Fruit fly (Drosophila melanogaster) whole organism, embryonic: ENCODE results near the gene Trf5.

Experiments used
- Asciz ChIP-seq: fragments of 200-800 bp; sonication (Bioruptor generic); optimal IDR thresholded peaks from 2 replicates; lab custom pipeline; 2017; ENCODE audit warnings: missing biosample characterization, mild to moderate bottlenecking, missing genetic modification characterization, missing genetic modification reagents
- B-H2 ChIP-seq: fragments of 200-800 bp; sonication (Bioruptor generic); optimal IDR thresholded peaks from 2 replicates; lab custom pipeline; 2018; ENCODE audit warnings: missing biosample characterization, mild to moderate bottlenecking, missing genetic modification characterization
- Bgb ChIP-seq: fragments of 200-800 bp; sonication (Bioruptor generic); IDR thresholded peaks from 2 replicates; pipeline ENCODE4 v1.3.6; 2022; ENCODE audit warnings: missing biosample characterization, missing genetic modification characterization; ENCODE audit not compliant: partially characterized antibody
- CG10543 ChIP-seq: fragments of 200-800 bp; sonication (Bioruptor generic); optimal IDR thresholded peaks from 3 replicates; lab custom pipeline; 2017; ENCODE audit warnings: missing biosample characterization, mild to moderate bottlenecking, missing genetic modification characterization, moderate library complexity
- CG10979 ChIP-seq: fragments of 200-800 bp; sonication (Bioruptor generic); optimal IDR thresholded peaks from 2 replicates; lab custom pipeline; 2018; ENCODE audit warnings: missing biosample characterization, mild to moderate bottlenecking, missing genetic modification characterization, moderate library complexity
- CG11504 ChIP-seq: fragments of 200-800 bp; sonication (Bioruptor generic); optimal IDR thresholded peaks from 3 replicates; lab custom pipeline; 2019; ENCODE audit warnings: missing biosample characterization, mild to moderate bottlenecking, missing genetic modification characterization, moderate library complexity
- CG12769 ChIP-seq: fragments of 200-800 bp; sonication (Bioruptor generic); optimal IDR thresholded peaks from 2 replicates; lab custom pipeline; 2019; ENCODE audit warnings: missing biosample characterization, mild to moderate bottlenecking, missing genetic modification characterization, moderate library complexity
- CG15011 ChIP-seq: fragments of 200-800 bp; sonication (Bioruptor generic); optimal IDR thresholded peaks from 3 replicates; lab custom pipeline; 2018; ENCODE audit warnings: missing biosample characterization, mild to moderate bottlenecking, missing genetic modification characterization
- CG17328 ChIP-seq: fragments of 200-800 bp; sonication (Bioruptor generic); IDR thresholded peaks from 2 replicates; pipeline ENCODE4 v1.3.6; 2022; ENCODE audit warnings: missing biosample characterization, missing genetic modification characterization
- CG17359 ChIP-seq: fragments of 200-800 bp; sonication (Bioruptor generic); optimal IDR thresholded peaks from 3 replicates; lab custom pipeline; 2018; ENCODE audit warnings: missing biosample characterization, mild to moderate bottlenecking, missing genetic modification characterization, moderate library complexity
- CG17568 ChIP-seq: fragments of 200-800 bp; sonication (Bioruptor generic); optimal IDR thresholded peaks from 2 replicates; lab custom pipeline; 2018; ENCODE audit warnings: missing biosample characterization, mild to moderate bottlenecking, missing genetic modification characterization, moderate library complexity
- CG17829 ChIP-seq: fragments of 200-800 bp; optimal IDR thresholded peaks from 2 replicates; lab custom pipeline; 2019; ENCODE audit warnings: missing biosample characterization, mild to moderate bottlenecking, missing genetic modification characterization, moderate library complexity
- CG3407 ChIP-seq: fragments of 200-800 bp; sonication (Bioruptor generic); optimal IDR thresholded peaks from 2 replicates; lab custom pipeline; 2018; ENCODE audit warnings: missing biosample characterization, mild to moderate bottlenecking, missing genetic modification characterization
- CG4360 ChIP-seq: fragments of 200-800 bp; sonication (Bioruptor generic); IDR thresholded peaks from 2 replicates; pipeline ENCODE4 v1.3.6; 2022; ENCODE audit warnings: missing biosample characterization, missing genetic modification characterization
- CG6175 ChIP-seq: fragments of 200-800 bp; sonication (Bioruptor generic); IDR thresholded peaks from 3 replicates; pipeline ENCODE4 v1.3.6; 2022; ENCODE audit warnings: missing biosample characterization, missing genetic modification characterization
- CG6854 ChIP-seq: fragments of 200-800 bp; sonication (Bioruptor generic); optimal IDR thresholded peaks from 3 replicates; lab custom pipeline; 2017; ENCODE audit warnings: missing biosample characterization, mild to moderate bottlenecking, missing genetic modification characterization
- CG7372 ChIP-seq: fragments of 200-800 bp; sonication (Bioruptor generic); IDR thresholded peaks from 2 replicates; pipeline ENCODE4 v1.3.6; 2022; ENCODE audit warnings: missing biosample characterization, missing genetic modification characterization
- CTCF ChIP-seq: fragments of 200-800 bp; sonication (Bioruptor generic); optimal IDR thresholded peaks from 2 replicates; lab custom pipeline; 2017; ENCODE audit warnings: missing biosample characterization, mild to moderate bottlenecking, missing genetic modification characterization, moderate library complexity
- CoRest ChIP-seq: fragments of 200-800 bp; sonication (Bioruptor generic); optimal IDR thresholded peaks from 3 replicates; lab custom pipeline; 2018; ENCODE audit warnings: missing biosample characterization, mild to moderate bottlenecking, missing genetic modification characterization, moderate library complexity
- D19B ChIP-seq: fragments of 200-800 bp; sonication (Bioruptor generic); optimal IDR thresholded peaks from 2 replicates; lab custom pipeline; 2017; ENCODE audit warnings: missing biosample characterization, mild to moderate bottlenecking, missing genetic modification characterization
- E2f1 ChIP-seq: fragments of 200-800 bp; sonication (Bioruptor generic); IDR thresholded peaks from 2 replicates; pipeline ENCODE4 v1.3.6; 2022; ENCODE audit warnings: missing biosample characterization, missing genetic modification characterization
- Gsc ChIP-seq: fragments of 200-800 bp; sonication (Bioruptor generic); IDR thresholded peaks from 2 replicates; pipeline ENCODE4 v1.3.6; 2022; ENCODE audit warnings: missing biosample characterization, missing genetic modification characterization
- Hr51 ChIP-seq, 2 experiments: fragments of 200-800 bp; sonication (Bioruptor generic); optimal IDR thresholded peaks; 2 replicates in 1 of 2; 3 replicates in 1 of 2; lab custom pipeline; 2016 to 2018; ENCODE audit warnings: missing biosample characterization in 2 of 2, missing genetic modification characterization in 2 of 2, mild to moderate bottlenecking in 1 of 2, moderate library complexity in 1 of 2
- Kr ChIP-seq: fragments of 200-800 bp; sonication (Bioruptor generic); optimal IDR thresholded peaks from 2 replicates; lab custom pipeline; 2017; ENCODE audit warnings: missing biosample characterization, mild to moderate bottlenecking, missing genetic modification characterization
- Nf-YC ChIP-seq: fragments of 200-800 bp; optimal IDR thresholded peaks from 3 replicates; lab custom pipeline; 2019; ENCODE audit warnings: missing biosample characterization, mild to moderate bottlenecking, missing genetic modification characterization, moderate library complexity
- Tbp ChIP-seq: fragments of >200 bp; optimal IDR thresholded peaks from 2 replicates; lab custom pipeline; 2018; ENCODE audit warnings: missing biosample characterization, missing genetic modification characterization
- Usf ChIP-seq: fragments of 200-800 bp; sonication (Bioruptor generic); optimal IDR thresholded peaks from 2 replicates; lab custom pipeline; 2017; ENCODE audit warnings: missing genotype, missing biosample characterization, missing genetic modification characterization
- amos ChIP-seq: fragments of 200-800 bp; sonication (Bioruptor generic); IDR thresholded peaks from 2 replicates; pipeline ENCODE4 v1.3.6; 2022; ENCODE audit warnings: missing biosample characterization, missing genetic modification characterization; ENCODE audit not compliant: partially characterized antibody
- aop ChIP-seq: fragments of 200-800 bp; sonication (Bioruptor generic); IDR thresholded peaks from 2 replicates; pipeline ENCODE4 v1.3.6; 2022; ENCODE audit warnings: missing biosample characterization, missing genetic modification characterization
- bab2 ChIP-seq: fragments of 200-800 bp; sonication (Bioruptor generic); optimal IDR thresholded peaks from 2 replicates; lab custom pipeline; 2016; ENCODE audit warnings: missing biosample characterization, missing genetic modification characterization
- cato ChIP-seq: fragments of 200-800 bp; sonication (Bioruptor generic); optimal IDR thresholded peaks from 2 replicates; lab custom pipeline; 2016; ENCODE audit warnings: missing biosample characterization, missing genetic modification characterization, borderline replicate concordance
- cg ChIP-seq: fragments of 200-800 bp; sonication (Bioruptor generic); optimal IDR thresholded peaks from 3 replicates; lab custom pipeline; 2019; ENCODE audit warnings: missing biosample characterization, mild to moderate bottlenecking, missing genetic modification characterization, moderate library complexity
- dimm ChIP-seq: fragments of 200-800 bp; sonication (Bioruptor generic); IDR thresholded peaks from 2 replicates; pipeline ENCODE4 v1.3.6; 2022; ENCODE audit warnings: missing biosample characterization, missing genetic modification characterization
- hth ChIP-seq: fragments of >200 bp; optimal IDR thresholded peaks from 2 replicates; lab custom pipeline; 2017; ENCODE audit warnings: inconsistent platforms
- jing ChIP-seq: fragments of 200-800 bp; sonication (Bioruptor generic); optimal IDR thresholded peaks from 2 replicates; lab custom pipeline; 2018; ENCODE audit warnings: missing biosample characterization, mild to moderate bottlenecking, missing genetic modification characterization
- jumu ChIP-seq: fragments of 200-800 bp; sonication (Bioruptor generic); optimal IDR thresholded peaks from 3 replicates; lab custom pipeline; 2016; ENCODE audit warnings: missing biosample characterization, missing genetic modification characterization
- ken ChIP-seq: fragments of 200-800 bp; sonication (Bioruptor generic); IDR thresholded peaks from 3 replicates; pipeline ENCODE4 v1.3.6; 2022; ENCODE audit warnings: missing biosample characterization, missing genetic modification characterization
- knrl ChIP-seq: fragments of 200-800 bp; sonication (Bioruptor generic); IDR thresholded peaks from 3 replicates; pipeline ENCODE4 v1.3.6; 2022; ENCODE audit warnings: missing biosample characterization, missing genetic modification characterization; ENCODE audit not compliant: partially characterized antibody
- odd ChIP-seq: fragments of 200-800 bp; sonication (Bioruptor generic); optimal IDR thresholded peaks from 2 replicates; lab custom pipeline; 2017; ENCODE audit warnings: missing biosample characterization, mild to moderate bottlenecking, missing genetic modification characterization
- ranshi ChIP-seq: fragments of 200-800 bp; sonication (Bioruptor generic); IDR thresholded peaks from 2 replicates; pipeline ENCODE4 v1.3.6; 2022; ENCODE audit warnings: missing biosample characterization, missing genetic modification characterization
- row ChIP-seq: fragments of 200-800 bp; sonication (Bioruptor generic); IDR thresholded peaks from 3 replicates; pipeline ENCODE4 v1.3.6; 2022; ENCODE audit warnings: missing biosample characterization, missing genetic modification characterization
- schlank ChIP-seq: fragments of 200-800 bp; sonication (Bioruptor generic); optimal IDR thresholded peaks from 2 replicates; lab custom pipeline; 2018; ENCODE audit warnings: missing biosample characterization, mild to moderate bottlenecking, missing genetic modification characterization
- sisA ChIP-seq: fragments of 200-800 bp; sonication (Bioruptor generic); IDR thresholded peaks from 2 replicates; pipeline ENCODE4 v1.3.6; 2022; ENCODE audit warnings: missing biosample characterization, missing genetic modification characterization
- stwl ChIP-seq: fragments of 200-800 bp; sonication (Bioruptor generic); optimal IDR thresholded peaks from 3 replicates; lab custom pipeline; 2018; ENCODE audit warnings: missing biosample characterization, mild to moderate bottlenecking, missing genetic modification characterization, moderate library complexity
- sug ChIP-seq: fragments of 200-800 bp; optimal IDR thresholded peaks from 2 replicates; lab custom pipeline; 2019; ENCODE audit warnings: missing biosample characterization, mild to moderate bottlenecking, missing genetic modification characterization, moderate library complexity
- tgo ChIP-seq: fragments of 200-800 bp; sonication (Bioruptor generic); IDR thresholded peaks from 3 replicates; pipeline ENCODE4 v1.3.6; 2022; ENCODE audit warnings: missing biosample characterization, missing genetic modification characterization
- tio ChIP-seq: fragments of 200-800 bp; sonication (Bioruptor generic); optimal IDR thresholded peaks from 2 replicates; lab custom pipeline; 2017; ENCODE audit warnings: missing biosample characterization, missing genetic modification characterization, inconsistent platforms
- unpg ChIP-seq: fragments of 200-800 bp; sonication (Bioruptor generic); optimal IDR thresholded peaks from 3 replicates; lab custom pipeline; 2018; ENCODE audit warnings: missing biosample characterization, mild to moderate bottlenecking, missing genetic modification characterization, moderate library complexity
- vfl ChIP-seq: fragments of 200-800 bp; sonication (Bioruptor generic); optimal IDR thresholded peaks from 2 replicates; lab custom pipeline; 2016; ENCODE audit warnings: missing biosample characterization, missing genetic modification characterization
- zen ChIP-seq: fragments of 200-800 bp; sonication (Bioruptor generic); optimal IDR thresholded peaks from 3 replicates; lab custom pipeline; 2018; ENCODE audit warnings: missing biosample characterization, mild to moderate bottlenecking, missing genetic modification characterization, moderate library complexity
- zfh2 ChIP-seq: fragments of 200-800 bp; sonication (Bioruptor generic); optimal IDR thresholded peaks from 2 replicates; lab custom pipeline; 2016; ENCODE audit warnings: missing biosample characterization, missing genetic modification characterization

Trf5 gene

dm6 chr2L:2725374-2725773, 29.1 kb upstream of the Trf5 start, which contains the start of gene CG31689:
Gene CG31689, plus strand, starts transcription at chr2L:2725674.
- TF ChIP-seq sug (tag; lab: Kevin White, UChicago) (no peak), CG17829 (no peak), D19B (GFP tag; lab: Kevin White, UChicago) (no peak), CG4360 (GFP tag; lab: Robert Waterston, UW) (no peak), schlank (tag; lab: Kevin White, UChicago) (no peak), CG17359 (tag; lab: Kevin White, UChicago) (no peak), CG6854 (GFP tag; lab: Kevin White, UChicago) (no peak), jumu (GFP tag; lab: Kevin White, UChicago) (no peak), Hr51 (GFP tag; optimal IDR thresholded peaks at IDR 0.05; lab: Kevin White, UChicago) (no peak), bab2 (GFP tag; lab: Kevin White, UChicago) (no peak), aop (no peak), dimm (GFP tag; lab: Robert Waterston, UW) (no peak)

DNA sequence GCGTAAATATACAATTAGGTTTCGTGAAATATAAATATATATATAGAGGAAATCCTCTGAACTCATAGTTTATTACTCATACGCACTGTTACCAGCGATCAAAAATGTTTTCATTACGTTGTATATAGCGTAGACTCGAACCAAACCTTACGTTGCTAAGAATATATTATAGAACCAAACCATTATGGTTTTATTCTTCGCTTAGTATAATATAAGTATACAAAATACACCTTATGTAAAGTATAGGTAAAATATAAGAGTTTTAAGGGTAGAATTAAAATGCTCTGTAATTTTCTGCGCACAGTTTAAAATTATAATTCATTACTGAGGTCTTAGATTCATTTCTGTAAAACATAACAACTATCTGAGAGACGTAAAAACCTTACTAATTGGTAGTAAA, 28.2 kb upstream of the Trf5 start:
- TF ChIP-seq tgo (GFP tag; lab: Robert Waterston, UW): no peak
- peak; percentile 13 for TF ChIP-seq CoRest
- peak; percentile 44 for TF ChIP-seq amos (GFP tag; lab: Robert Waterston, UW)
- no peak for TF ChIP-seq CG3407 (GFP tag; lab: Kevin White, UChicago)
- TF ChIP-seq CG11504 (tag; lab: Kevin White, UChicago): peak; percentile 19
- peak; percentile 41; the same call in 1 of the 3 replicates for TF ChIP-seq knrl (GFP tag; lab: Robert Waterston, UW)
- TF ChIP-seq CG10543 (GFP tag; lab: Kevin White, UChicago): no peak
- TF ChIP-seq CG10979: peak; percentile 26
- TF ChIP-seq odd (GFP tag; lab: Kevin White, UChicago): no peak
- no peak for TF ChIP-seq sisA (GFP tag; lab: Robert Waterston, UW)
- no peak for TF ChIP-seq Nf-YC (tag; lab: Kevin White, UChicago)
- no peak for TF ChIP-seq jing (GFP tag; lab: Kevin White, UChicago)
- no peak for TF ChIP-seq Asciz (GFP tag; lab: Kevin White, UChicago)
- peak; percentile 6 for TF ChIP-seq zen (tag; lab: Kevin White, UChicago)
- TF ChIP-seq Kr (GFP tag; lab: Kevin White, UChicago): no peak
- TF ChIP-seq cg: no peak
- no peak for TF ChIP-seq zfh2 (GFP tag; lab: Kevin White, UChicago)
- no peak for TF ChIP-seq E2f1 (GFP tag; lab: Robert Waterston, UW)
- no peak for TF ChIP-seq Tbp (GFP tag; lab: Kevin White, UChicago)
- TF ChIP-seq CG6175 (GFP tag; lab: Robert Waterston, UW): no peak
- no peak for TF ChIP-seq vfl (GFP tag; lab: Kevin White, UChicago)
- TF ChIP-seq ken (GFP tag; lab: Robert Waterston, UW): no peak
- peak; percentile 84 for TF ChIP-seq CG7372
- TF ChIP-seq CG17328 (GFP tag; lab: Robert Waterston, UW): no peak
- TF ChIP-seq CG15011 (GFP tag; lab: Kevin White, UChicago): no peak
- TF ChIP-seq stwl (tag; lab: Kevin White, UChicago): peak; percentile 63
- peak; percentile 52; the same call in 1 of the 2 replicates for TF ChIP-seq Bgb (GFP tag; lab: Robert Waterston, UW)
- no peak for TF ChIP-seq cato (GFP tag; lab: Kevin White, UChicago)
- no peak for TF ChIP-seq tio (GFP tag; lab: Kevin White, UChicago)
- no peak for TF ChIP-seq unpg
- TF ChIP-seq hth (lab: Kevin White, UChicago): no peak
- no peak for TF ChIP-seq ranshi (GFP tag; lab: Robert Waterston, UW)
- TF ChIP-seq CTCF: peak; percentile 79
- TF ChIP-seq CG12769 (tag; lab: Kevin White, UChicago): no peak
- no peak for TF ChIP-seq CG17568 (GFP tag; lab: Kevin White, UChicago)
- no peak for TF ChIP-seq Gsc
- no peak for TF ChIP-seq Usf (GFP tag; lab: Kevin White, UChicago)
- peak; percentile 19; the same call in 1 of the 3 replicates for TF ChIP-seq row
- TF ChIP-seq B-H2 (GFP tag; lab: Kevin White, UChicago): no peak
